Fruit fly (Drosophila melanogaster) whole organism, wandering third instar larva: Measurements from ENCODE around the gene mge.

Source experiments
- Abd-B ChIP-seq: fragments of >200 bp; optimal IDR thresholded peaks from 2 replicates; lab custom pipeline; 2017; ENCODE audit warnings: missing biosample characterization, missing genetic modification characterization
- CG32264 ChIP-seq: fragments of 200-800 bp; sonication (Bioruptor generic); optimal IDR thresholded peaks from 2 replicates; lab custom pipeline; 2016; ENCODE audit warnings: missing biosample characterization, missing genetic modification characterization
- CG9705 ChIP-seq: fragments of 200-800 bp; sonication (Bioruptor generic); optimal IDR thresholded peaks from 2 replicates; lab custom pipeline; 2018; ENCODE audit warnings: missing biosample characterization, mild to moderate bottlenecking, missing genetic modification characterization
- CrebA ChIP-seq: fragments of 200-800 bp; sonication (Bioruptor generic); optimal IDR thresholded peaks from 2 replicates; lab custom pipeline; 2016; ENCODE audit warnings: missing biosample characterization, mild to moderate bottlenecking, missing genetic modification characterization, borderline replicate concordance
- Dif ChIP-seq: fragments of 200-275, 200-300 bp; sonication (Bioruptor generic); optimal IDR thresholded peaks from 2 replicates; lab custom pipeline; 2018; ENCODE audit warnings: missing biosample characterization, missing genetic modification characterization; ENCODE audit not compliant: partially characterized antibody
- HLH106 ChIP-seq: fragments of 200-800 bp; optimal IDR thresholded peaks from 3 replicates; lab custom pipeline; 2019; ENCODE audit warnings: missing biosample characterization, mild to moderate bottlenecking, missing genetic modification characterization, moderate library complexity
- OdsH ChIP-seq: fragments of 200-800 bp; sonication (Bioruptor generic); optimal IDR thresholded peaks from 2 replicates; lab custom pipeline; 2016; ENCODE audit warnings: missing biosample characterization, mild to moderate bottlenecking, missing genetic modification characterization
- foxo ChIP-seq, 2 experiments: fragments of 200-800 bp; sonication (Bioruptor generic); optimal IDR thresholded peaks; 2 replicates in 1 of 2; 3 replicates in 1 of 2; lab custom pipeline; 2016 to 2017; ENCODE audit warnings: missing biosample characterization in 2 of 2, missing genetic modification characterization in 2 of 2
- jim ChIP-seq: fragments of 175-275, 200-325 bp; sonication (Bioruptor generic); optimal IDR thresholded peaks from 2 replicates; lab custom pipeline; 2016; ENCODE audit warnings: missing biosample characterization, mild to moderate bottlenecking, missing genetic modification characterization
- lola ChIP-seq: fragments of >200 bp; optimal IDR thresholded peaks from 2 replicates; lab custom pipeline; 2017; ENCODE audit warnings: missing biosample characterization, missing genetic modification characterization
- psq ChIP-seq: fragments of 200-800 bp; sonication (Bioruptor generic); optimal IDR thresholded peaks from 3 replicates; lab custom pipeline; 2017; ENCODE audit warnings: missing biosample characterization, mild to moderate bottlenecking, missing genetic modification characterization, moderate library complexity
- usp ChIP-seq: fragments of >200 bp; optimal IDR thresholded peaks from 2 replicates; lab custom pipeline; 2017; ENCODE audit warnings: missing biosample characterization, missing genetic modification characterization

DNA sequence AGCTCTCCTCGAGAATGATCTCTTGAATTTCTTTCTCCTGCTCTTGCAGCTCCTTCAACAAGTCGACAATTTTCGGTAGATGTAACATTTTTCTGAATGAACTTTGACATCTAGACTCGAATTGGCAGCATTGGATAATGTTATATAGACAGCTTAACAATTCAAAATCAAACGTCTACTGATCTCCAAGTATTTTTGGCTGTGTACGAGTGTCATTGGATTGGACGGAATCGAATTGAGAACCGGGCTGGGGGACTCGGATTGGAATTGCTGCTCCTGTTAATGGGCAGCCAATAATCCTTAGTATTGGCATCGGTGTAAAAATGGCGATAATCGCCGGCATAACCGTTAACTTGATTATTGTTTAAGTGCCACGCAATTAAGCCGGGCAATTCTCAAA is 39.5 kb upstream of the mge start, which contains the start of gene CG14983:
- TF ChIP-seq usp (no peak), CrebA (GFP tag; lab: Kevin White, UChicago) (no peak), Abd-B (no peak), lola (GFP tag; lab: Kevin White, UChicago) (no peak), psq (GFP tag; lab: Kevin White, UChicago) (no peak), Dif (GFP tag; lab: Kevin White, UChicago) (no peak), OdsH (no peak), jim (GFP tag; lab: Kevin White, UChicago) (no peak), CG9705 (GFP tag; lab: Kevin White, UChicago) (no peak), CG32264 (GFP tag; lab: Kevin White, UChicago) (no peak), foxo (GFP tag; optimal IDR thresholded peaks at IDR 0.05; lab: Kevin White, UChicago) (no peak), HLH106 (tag; lab: Kevin White, UChicago) (no peak)
